Worm (Caenorhabditis elegans): Measurements from ENCODE around the gene lit-1.

Gene lit-1

DNA sequence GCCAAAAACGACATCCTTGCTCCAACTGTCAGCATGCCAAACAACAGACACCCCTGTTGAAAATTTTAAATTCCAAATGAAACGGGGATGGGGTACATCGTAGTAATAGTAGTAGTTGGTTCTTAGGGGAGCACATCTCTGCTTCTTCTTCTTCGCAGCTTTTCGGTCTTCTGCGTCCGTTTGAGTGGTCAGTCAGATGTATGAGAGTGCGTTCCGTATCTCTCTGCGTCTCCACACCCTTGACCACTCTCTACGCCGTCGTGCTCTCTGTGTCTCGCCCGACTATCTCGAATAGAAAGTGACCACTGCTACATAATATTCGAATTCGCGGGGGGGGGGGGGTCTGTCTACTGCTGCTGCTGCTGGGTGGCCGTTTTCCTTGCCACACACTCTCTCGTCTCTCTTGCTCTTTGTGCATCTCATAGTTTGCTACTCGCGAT lies 11.1 kb downstream of the lit-1 start (continued):
- TF ChIP-seq fkh-4 (tag; optimal IDR thresholded peaks at IDR 0.05; ENCODE audit: borderline replicate concordance): no peak
- TF ChIP-seq snpc-4 (tag; optimal IDR thresholded peaks at IDR 0.05): no peak
- no peak for TF ChIP-seq C04F5.9 (tag; optimal IDR thresholded peaks at IDR 0.05)
- TF ChIP-seq elt-3 (tag; optimal IDR thresholded peaks at IDR 0.05): no peak
- TF ChIP-seq unc-86 (tag; optimal IDR thresholded peaks at IDR 0.05): peak; percentile 55
- no peak for TF ChIP-seq unc-30 (tag; optimal IDR thresholded peaks at IDR 0.05)
- TF ChIP-seq pqm-1 (tag; optimal IDR thresholded peaks at IDR 0.05): no peak
- no peak for TF ChIP-seq nhr-76 (tag; optimal IDR thresholded peaks at IDR 0.05)
- peak; percentile 17 for TF ChIP-seq snu-23 (GFP tag; optimal IDR thresholded peaks at IDR 0.05)
- no peak for TF ChIP-seq zag-1 (tag; optimal IDR thresholded peaks at IDR 0.05)
- TF ChIP-seq nhr-85 (tag): peak; percentile 68
- no peak for TF ChIP-seq sup-37 (GFP tag; optimal IDR thresholded peaks at IDR 0.05)
- TF ChIP-seq sptf-1 (tag; optimal IDR thresholded peaks at IDR 0.05): no peak
- no peak for TF ChIP-seq aly-2 (tag; optimal IDR thresholded peaks at IDR 0.05)
- TF ChIP-seq swsn-7 (tag; optimal IDR thresholded peaks at IDR 0.05): peak; percentile 27
- no peak for TF ChIP-seq ceh-63 (GFP tag; optimal IDR thresholded peaks at IDR 0.05)
- no peak for TF ChIP-seq lir-3 (tag; optimal IDR thresholded peaks at IDR 0.05; ENCODE audit: poor library complexity)
- no peak for TF ChIP-seq nhr-84 (tag; optimal IDR thresholded peaks at IDR 0.05)
- TF ChIP-seq isw-1 (GFP tag; IDR thresholded peaks at IDR 0.05): 0 out of 2 replicates have a peak, but pooled peaks have one; percentile 5
- TF ChIP-seq mdl-1 (tag; optimal IDR thresholded peaks at IDR 0.05): peak in 1 of 2 experiments; percentile 39
- peak; percentile 82 for TF ChIP-seq lin-14 (GFP tag; optimal IDR thresholded peaks at IDR 0.05)
- TF ChIP-seq rnt-1 (tag; optimal IDR thresholded peaks at IDR 0.05): peak; percentile 38
- no peak for TF ChIP-seq dpl-1 (GFP tag; optimal IDR thresholded peaks at IDR 0.05)
- peak; percentile 62 for TF ChIP-seq nhr-47 (tag; optimal IDR thresholded peaks at IDR 0.05)
- TF ChIP-seq lin-13 (GFP tag; optimal IDR thresholded peaks at IDR 0.05): no peak
- TF ChIP-seq irx-1 (tag; optimal IDR thresholded peaks at IDR 0.05): no peak
- TF ChIP-seq elt-2 (tag; optimal IDR thresholded peaks at IDR 0.05): no peak
- TF ChIP-seq lin-15B (tag; optimal IDR thresholded peaks at IDR 0.05): no peak
- no peak for TF ChIP-seq ceh-90 (tag; optimal IDR thresholded peaks at IDR 0.05)
- no peak for TF ChIP-seq mep-1 (tag; optimal IDR thresholded peaks at IDR 0.05)
- TF ChIP-seq skn-1 (tag; optimal IDR thresholded peaks at IDR 0.05): no peak

DNA sequence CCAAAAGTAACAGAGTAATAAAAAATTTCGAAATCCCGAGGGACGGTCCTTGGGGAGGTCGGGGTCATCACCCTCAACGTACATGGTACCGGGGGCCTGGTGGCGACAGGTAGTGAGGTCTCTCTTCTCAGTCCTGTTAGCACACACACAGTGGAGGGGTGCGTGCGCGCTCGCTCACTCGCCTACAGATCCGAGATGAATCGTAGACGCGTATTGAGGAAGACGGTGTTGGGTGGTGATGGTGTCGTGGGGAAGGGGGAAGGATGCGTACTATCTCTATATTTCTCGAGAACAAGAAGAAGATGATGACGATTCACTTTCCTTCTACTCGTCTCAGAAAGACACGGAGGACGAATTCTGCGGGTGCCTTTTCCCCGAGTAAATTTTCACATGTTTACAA lies 12.0 kb downstream of the lit-1 start:
- TF ChIP-seq ets-5 (GFP tag; IDR thresholded peaks at IDR 0.05) (no peak), ceh-63 (GFP tag; optimal IDR thresholded peaks at IDR 0.05) (no peak), lin-14 (GFP tag; optimal IDR thresholded peaks at IDR 0.05) (no peak), blmp-1 (tag; optimal IDR thresholded peaks at IDR 0.05) (peak; percentile 62), egl-13 (tag; optimal IDR thresholded peaks at IDR 0.05) (no peak), nhr-76 (tag; optimal IDR thresholded peaks at IDR 0.05) (no peak), xbp-1 (tag; optimal IDR thresholded peaks at IDR 0.05) (no peak), ama-1 (optimal IDR thresholded peaks at IDR 0.05) (no peak), swsn-7 (tag; optimal IDR thresholded peaks at IDR 0.05) (no peak), nhr-85 (tag) (peak; percentile 59), mep-1 (tag; optimal IDR thresholded peaks at IDR 0.05) (no peak), lir-3 (tag; optimal IDR thresholded peaks at IDR 0.05; ENCODE audit: poor library complexity) (no peak)

DNA sequence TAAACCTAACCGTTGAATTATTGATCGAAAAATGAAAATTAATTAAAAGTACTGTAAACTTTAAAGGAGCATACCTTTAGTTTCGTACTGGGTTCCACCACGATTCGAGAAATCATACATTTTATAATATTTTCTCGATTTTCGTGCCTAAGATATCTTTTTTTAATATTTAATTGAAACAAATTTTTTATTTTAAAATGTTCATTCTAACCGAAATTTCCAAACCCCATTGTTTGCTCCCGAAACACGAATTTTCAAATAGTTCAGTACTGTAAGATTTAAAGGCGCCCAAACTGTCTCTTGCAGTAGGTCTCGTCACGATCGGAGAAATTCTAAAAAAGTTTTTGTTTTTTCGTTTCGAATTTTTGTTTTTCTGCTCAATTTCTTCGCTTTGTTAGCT lies 13.2 kb downstream of the lit-1 start:
- TF ChIP-seq dpl-1 (GFP tag; optimal IDR thresholded peaks at IDR 0.05) (no peak), C34B4.2 (tag; optimal IDR thresholded peaks at IDR 0.05) (no peak), tbx-2 (tag; optimal IDR thresholded peaks at IDR 0.05) (no peak), ceh-8 (GFP tag; optimal IDR thresholded peaks at IDR 0.05) (no peak), ama-1 (optimal IDR thresholded peaks at IDR 0.05) (no peak), fos-1 (tag; optimal IDR thresholded peaks at IDR 0.05) (no peak), nhr-28 (tag; optimal IDR thresholded peaks at IDR 0.05) (no peak), blmp-1 (tag; optimal IDR thresholded peaks at IDR 0.05) (no peak), pqm-1 (tag; optimal IDR thresholded peaks at IDR 0.05) (no peak), nhr-85 (tag) (no peak), unc-130 (tag; optimal IDR thresholded peaks at IDR 0.05) (no peak)

Measured in whole organism, L1 larva.